Worm (Caenorhabditis elegans) whole organism, early embryonic: ENCODE data around the gene Y26E6A.3.

ENCODE experiments used
- B0310.2 ChIP-seq: sonication (generic microtip); optimal IDR thresholded peaks from 2 replicates; lab custom pipeline; 2016; ENCODE audit warnings: mild to moderate bottlenecking, missing genetic modification characterization, missing compliant biosample characterization
- ets-7 ChIP-seq: sonication (generic microtip); optimal IDR thresholded peaks from 2 replicates; lab custom pipeline; 2016; ENCODE audit warnings: missing genotype, missing genetic modification characterization, missing compliant biosample characterization
- sea-1 ChIP-seq: fragments of 200-800 bp; sonication (Bioruptor generic); conservative IDR thresholded peaks from 2 replicates; pipeline ENCODE4 v1.3.6; 2022; ENCODE audit warnings: missing genetic modification characterization, missing compliant biosample characterization

ce11 chrX:13958451-13958850, 48.7 kb upstream of the Y26E6A.3 start:
- TF ChIP-seq ets-7 (tag; lab: Kevin White, UChicago) (no peak), B0310.2 (tag; lab: Kevin White, UChicago) (no peak), sea-1 (no peak)
